Worm (Caenorhabditis elegans): Measurements from ENCODE around the gene R102.4.

R102.4 gene

ce11 chrIV:10668561-10668960 lies 26.5 kb downstream of the R102.4 start:
- TF ChIP-seq F57C9.4 (tag; optimal IDR thresholded peaks at IDR 0.05) (no peak), snpc-4 (GFP tag; optimal IDR thresholded peaks at IDR 0.05) (no peak), snpc-4 (tag; optimal IDR thresholded peaks at IDR 0.05) (no peak), Y53G8AR.9 (GFP tag; conservative IDR thresholded peaks at IDR 0.05) (no peak), bed-1 (GFP tag; IDR thresholded peaks at IDR 0.05) (no peak), madf-6 (GFP tag; IDR thresholded peaks at IDR 0.05) (no peak)

- TF ChIP-seq F52B5.7 (tag; optimal IDR thresholded peaks at IDR 0.05) (no peak), rpc-1 (optimal IDR thresholded peaks at IDR 0.05) (no peak), rpc-1 (tag; optimal IDR thresholded peaks at IDR 0.05) (no peak), tlf-1 (GFP tag; optimal IDR thresholded peaks at IDR 0.05) (no peak), dpl-1 (GFP tag; optimal IDR thresholded peaks at IDR 0.05) (no peak), ztf-28 (GFP tag; IDR thresholded peaks at IDR 0.05) (0 out of 2 replicates have a peak, but pooled peaks have one; percentile 12)
Observed at ce11 chrIV:10666523-10666922, 28.6 kb downstream of the R102.4 start, which contains the start of gene epi-1. epi-1 (plus strand) TSS chrIV:10666823.

ce11 chrIV:10664134-10664533 lies 31.0 kb downstream of the R102.4 start, which contains the start of gene K08C7.7:
K08C7.7 (plus strand) TSS chrIV:10664434.
- TF ChIP-seq lsy-27 (tag; optimal IDR thresholded peaks at IDR 0.05; ENCODE audit: borderline replicate concordance, insufficient read depth) = no peak
- no peak for TF ChIP-seq nhr-90 (tag; optimal IDR thresholded peaks at IDR 0.05)
- TF ChIP-seq ztf-26 (tag; optimal IDR thresholded peaks at IDR 0.05) = no peak
- TF ChIP-seq sptf-2 (GFP tag; optimal IDR thresholded peaks at IDR 0.05) = no peak
- TF ChIP-seq ztf-25 (GFP tag; IDR thresholded peaks at IDR 0.05) = no peak
- no peak for TF ChIP-seq B0261.1 (tag; optimal IDR thresholded peaks at IDR 0.05)
- TF ChIP-seq rcor-1 (GFP tag; IDR thresholded peaks at IDR 0.05) = no peak
- no peak for TF ChIP-seq snpc-1.1 (tag; optimal IDR thresholded peaks at IDR 0.05; ENCODE audit: insufficient read depth)
- no peak for TF ChIP-seq cebp-1 (GFP tag; IDR thresholded peaks at IDR 0.05)
- no peak for TF ChIP-seq cebp-1 (tag; optimal IDR thresholded peaks at IDR 0.05)
- TF ChIP-seq F22D6.2 (tag; optimal IDR thresholded peaks at IDR 0.05) = no peak
- no peak for TF ChIP-seq K11D2.4 (GFP tag; IDR thresholded peaks at IDR 0.05)
- TF ChIP-seq unc-130 (GFP tag; optimal IDR thresholded peaks at IDR 0.05) = no peak
- TF ChIP-seq lin-35 (GFP tag; optimal IDR thresholded peaks at IDR 0.05) = no peak
- no peak for TF ChIP-seq efl-1 (GFP tag; optimal IDR thresholded peaks at IDR 0.05)

ce11 chrIV:10661760-10662159 lies 33.3 kb downstream of the R102.4 start, which contains the start of gene fmo-1:
fmo-1 (plus strand) TSS chrIV:10661857.
- TF ChIP-seq die-1 (tag; optimal IDR thresholded peaks at IDR 0.05) = no peak
- TF ChIP-seq ets-4 (GFP tag; optimal IDR thresholded peaks at IDR 0.05) = no peak
- no peak for TF ChIP-seq F55B11.4 (tag; optimal IDR thresholded peaks at IDR 0.05; ENCODE audit: borderline replicate concordance, insufficient read depth)
- TF ChIP-seq nhr-80 (tag; optimal IDR thresholded peaks at IDR 0.05) = peak; percentile 14
- no peak for TF ChIP-seq hlh-12 (tag; optimal IDR thresholded peaks at IDR 0.05)
- TF ChIP-seq rpc-1 (optimal IDR thresholded peaks at IDR 0.05) = no peak
- no peak for TF ChIP-seq rpc-1 (tag; optimal IDR thresholded peaks at IDR 0.05)
- no peak for TF ChIP-seq F10E7.11 (tag; optimal IDR thresholded peaks at IDR 0.05)

- TF ChIP-seq B0019.2 (GFP tag; conservative IDR thresholded peaks at IDR 0.05) (no peak), ceh-58 (GFP tag; IDR thresholded peaks at IDR 0.05) (no peak), dpl-1 (GFP tag; optimal IDR thresholded peaks at IDR 0.05) (no peak), Y95B8A.8 (GFP tag; IDR thresholded peaks at IDR 0.05) (no peak), F39B2.1 (GFP tag; IDR thresholded peaks at IDR 0.05) (no peak)
Observed at ce11 chrIV:10661072-10661471, 34.0 kb downstream of the R102.4 start.

All from whole organism, young adult.